Worm (Caenorhabditis elegans) whole organism, L4 larva: ENCODE results near the gene Y4C6B.2.

ENCODE experiments used
- D1046.2 ChIP-seq: fragments of 200-800 bp; sonication (Bioruptor generic); IDR thresholded peaks from 2 replicates; pipeline ENCODE4 v1.3.6; 2022; ENCODE audit warnings: missing genetic modification characterization, missing compliant biosample characterization
- F26F4.8 ChIP-seq: fragments of 200-800 bp; sonication (Bioruptor generic); conservative IDR thresholded peaks from 2 replicates; pipeline ENCODE4 v1.3.6; 2022; ENCODE audit warnings: missing genetic modification characterization, missing compliant biosample characterization
- F37D6.2 ChIP-seq: sonication (generic microtip); optimal IDR thresholded peaks from 2 replicates; lab custom pipeline; 2016; ENCODE audit warnings: mild to moderate bottlenecking, missing genetic modification characterization, missing compliant biosample characterization
- T20F7.1 ChIP-seq: fragments of 200-800 bp; sonication (Bioruptor generic); optimal IDR thresholded peaks from 2 replicates; lab custom pipeline; 2018; ENCODE audit warnings: mild to moderate bottlenecking, missing genetic modification characterization, missing compliant biosample characterization
- T26A8.4 ChIP-seq: fragments of 200-800 bp; sonication (Bioruptor generic); IDR thresholded peaks from 2 replicates; pipeline ENCODE4 v1.3.6; 2022; ENCODE audit warnings: missing genetic modification characterization, missing compliant biosample characterization
- aha-1 ChIP-seq: fragments of 150-350 bp; peaks from one replicate; lab custom pipeline; 2014; ENCODE audit warnings: missing biosample characterization, missing genetic modification characterization
- ama-1 ChIP-seq: fragments of 150-350 bp; optimal IDR thresholded peaks from 2 replicates; lab custom pipeline; 2014; ENCODE audit warnings: inconsistent platforms, mixed read lengths
- arid-1 ChIP-seq: fragments of 200-800 bp; sonication (Bioruptor generic); conservative IDR thresholded peaks from 2 replicates; pipeline ENCODE4 v1.3.6; 2022; ENCODE audit warnings: missing genetic modification reagents, missing genetic modification characterization, missing compliant biosample characterization
- attf-4 ChIP-seq: sonication (generic microtip); optimal IDR thresholded peaks from 3 replicates; lab custom pipeline; 2017; ENCODE audit warnings: missing biosample characterization, missing genetic modification characterization
- ceh-20 ChIP-seq: fragments of 200-800 bp; sonication (Bioruptor generic); IDR thresholded peaks from 2 replicates; pipeline ENCODE4 v1.3.6; 2022; ENCODE audit warnings: missing genetic modification reagents, missing genetic modification characterization, missing compliant biosample characterization
- ceh-28 ChIP-seq: fragments of 150-350 bp; optimal IDR thresholded peaks from 2 replicates; lab custom pipeline; 2014; ENCODE audit warnings: missing biosample characterization, missing genetic modification reagents, missing genetic modification characterization
- ceh-62 ChIP-seq: sonication (generic microtip); optimal IDR thresholded peaks from 2 replicates; lab custom pipeline; 2017; ENCODE audit warnings: missing biosample characterization, missing genetic modification characterization
- daf-16 ChIP-seq, 3 experiments: sonication (generic microtip); optimal IDR thresholded peaks; 2 replicates each; lab custom pipeline; 2016 to 2017; ENCODE audit warnings: missing genetic modification characterization in 3 of 3, missing genetic modification reagents in 3 of 3, mild to moderate bottlenecking in 2 of 3, missing compliant biosample characterization in 2 of 3, missing biosample characterization in 1 of 3, moderate library complexity in 1 of 3
- daf-8 ChIP-seq: fragments of 200-800 bp; sonication (Bioruptor generic); IDR thresholded peaks from 2 replicates; pipeline ENCODE4 v1.3.6; 2022; ENCODE audit warnings: missing genetic modification characterization, missing compliant biosample characterization
- dmd-6 ChIP-seq: fragments of 200-800 bp; sonication (Bioruptor generic); IDR thresholded peaks from 2 replicates; pipeline ENCODE4 v1.3.6; 2022; ENCODE audit warnings: missing genetic modification reagents, missing genetic modification characterization, missing compliant biosample characterization
- dmd-8 ChIP-seq: fragments of 200-800 bp; sonication (Bioruptor generic); IDR thresholded peaks from 2 replicates; pipeline ENCODE4 v1.3.6; 2022; ENCODE audit warnings: missing genetic modification characterization, missing compliant biosample characterization
- dpl-1 ChIP-seq: fragments of 150-350 bp; optimal IDR thresholded peaks from 2 replicates; lab custom pipeline; 2014; ENCODE audit warnings: missing biosample characterization, missing genetic modification reagents, missing genetic modification characterization
- duxl-1 ChIP-seq: sonication (generic microtip); optimal IDR thresholded peaks from 2 replicates; lab custom pipeline; 2016; ENCODE audit warnings: mild to moderate bottlenecking, missing genetic modification characterization, moderate library complexity, missing compliant biosample characterization; ENCODE audit not compliant: poor library complexity
- dve-1 ChIP-seq: sonication (generic microtip); optimal IDR thresholded peaks from 2 replicates; lab custom pipeline; 2017; ENCODE audit warnings: antibody characterized with exemption, mild to moderate bottlenecking, missing genetic modification characterization, missing compliant biosample characterization; ENCODE audit not compliant: insufficient read depth
- egl-27 ChIP-seq: sonication (generic microtip); optimal IDR thresholded peaks from 3 replicates; lab custom pipeline; 2017; ENCODE audit warnings: missing biosample characterization, missing genetic modification reagents, missing genetic modification characterization
- fos-1 ChIP-seq: fragments of 150-350 bp; optimal IDR thresholded peaks from 2 replicates; lab custom pipeline; 2014; ENCODE audit warnings: missing biosample characterization, missing genetic modification characterization
- gei-8 ChIP-seq: fragments of 200-800 bp; sonication (Bioruptor generic); optimal IDR thresholded peaks from 2 replicates; lab custom pipeline; 2018; ENCODE audit warnings: mild to moderate bottlenecking, missing genetic modification characterization, missing compliant biosample characterization
- hif-1 ChIP-seq, 2 experiments: sonication (generic microtip); optimal IDR thresholded peaks; 2 replicates each; lab custom pipeline; 2016 to 2017; ENCODE audit warnings: missing compliant biosample characterization in 2 of 2, missing genetic modification characterization in 2 of 2, missing genetic modification reagents in 2 of 2, missing genotype in 2 of 2, mild to moderate bottlenecking in 1 of 2
- hlh-11 ChIP-seq: fragments of 200-800 bp; sonication (Bioruptor generic); optimal IDR thresholded peaks from 2 replicates; lab custom pipeline; 2018; ENCODE audit warnings: mild to moderate bottlenecking, missing genetic modification characterization, missing compliant biosample characterization
- hlh-30 ChIP-seq: sonication (generic microtip); optimal IDR thresholded peaks from 2 replicates; lab custom pipeline; 2017; ENCODE audit warnings: antibody characterized with exemption, mild to moderate bottlenecking, missing genetic modification characterization, missing compliant biosample characterization; ENCODE audit not compliant: insufficient read depth
- lim-7 ChIP-seq: fragments of 200-800 bp; sonication (Bioruptor generic); IDR thresholded peaks from 2 replicates; pipeline ENCODE4 v1.3.6; 2022; ENCODE audit warnings: missing genetic modification characterization, missing compliant biosample characterization
- lin-1 ChIP-seq: fragments of 200-800 bp; sonication (Bioruptor generic); IDR thresholded peaks from 2 replicates; pipeline ENCODE4 v1.3.6; 2022; ENCODE audit warnings: missing genetic modification reagents, missing genetic modification characterization, missing compliant biosample characterization
- lin-13 ChIP-seq: fragments of 150-350 bp; optimal IDR thresholded peaks from 2 replicates; lab custom pipeline; 2014; ENCODE audit warnings: missing biosample characterization, missing genetic modification reagents, missing genetic modification characterization
- lin-15B ChIP-seq: fragments of 150-350 bp; sonication (generic microtip); optimal IDR thresholded peaks from 3 replicates; lab custom pipeline; 2014; ENCODE audit warnings: missing biosample characterization, missing genetic modification characterization
- lin-39 ChIP-seq: fragments of 150-350 bp; optimal IDR thresholded peaks from 2 replicates; lab custom pipeline; 2014; ENCODE audit warnings: missing biosample characterization, missing genetic modification reagents, missing genetic modification characterization
- lsy-2 ChIP-seq, 2 experiments: fragments of 150-350 bp in 1 of 2; sonication (generic microtip) in 1 of 2; optimal IDR thresholded peaks; 2 replicates each; lab custom pipeline; 2014 to 2017; ENCODE audit warnings: missing biosample characterization in 2 of 2, missing genetic modification characterization in 2 of 2
- madf-9 ChIP-seq: fragments of 200-800 bp; sonication (Bioruptor generic); conservative IDR thresholded peaks from 2 replicates; pipeline ENCODE4 v1.3.6; 2022; ENCODE audit warnings: missing genetic modification reagents, missing genetic modification characterization, missing compliant biosample characterization
- mdt-29 ChIP-seq: fragments of 200-800 bp; sonication (Bioruptor generic); IDR thresholded peaks from 2 replicates; pipeline ENCODE4 v1.3.6; 2022; ENCODE audit warnings: missing genetic modification reagents, missing genetic modification characterization, missing compliant biosample characterization
- mep-1 ChIP-seq: fragments of 150-350 bp; sonication (generic microtip); optimal IDR thresholded peaks from 3 replicates; lab custom pipeline; 2014; ENCODE audit warnings: missing biosample characterization, missing genetic modification characterization
- mes-2 ChIP-seq: sonication (generic microtip); optimal IDR thresholded peaks from 2 replicates; lab custom pipeline; 2016; ENCODE audit warnings: missing genotype, mild to moderate bottlenecking, missing genetic modification characterization, missing compliant biosample characterization; ENCODE audit not compliant: poor library complexity, severe bottlenecking
- nhr-10 ChIP-seq: fragments of 150-350 bp; optimal IDR thresholded peaks from 2 replicates; lab custom pipeline; 2014; ENCODE audit warnings: missing biosample characterization, missing genetic modification characterization
- nhr-102 ChIP-seq: sonication (generic microtip); optimal IDR thresholded peaks from 2 replicates; lab custom pipeline; 2016; ENCODE audit warnings: mild to moderate bottlenecking, missing genetic modification characterization, moderate library complexity, missing compliant biosample characterization
- nhr-11 ChIP-seq: fragments of 150-350 bp; optimal IDR thresholded peaks from 2 replicates; lab custom pipeline; 2014; ENCODE audit warnings: missing biosample characterization, missing genetic modification characterization
- nhr-111 ChIP-seq: fragments of 200-800 bp; sonication (Bioruptor generic); optimal IDR thresholded peaks from 2 replicates; lab custom pipeline; 2018; ENCODE audit warnings: mild to moderate bottlenecking, missing genetic modification characterization, missing compliant biosample characterization
- nhr-28 ChIP-seq: fragments of 150-350 bp; optimal IDR thresholded peaks from 2 replicates; lab custom pipeline; 2014; ENCODE audit warnings: missing biosample characterization, missing genetic modification characterization
- nhr-41 ChIP-seq: fragments of 200-800 bp; sonication (Bioruptor generic); IDR thresholded peaks from 2 replicates; pipeline ENCODE4 v1.3.6; 2022; ENCODE audit warnings: missing genetic modification reagents, missing genetic modification characterization, missing compliant biosample characterization
- nhr-42 ChIP-seq: fragments of 200-800 bp; sonication (Bioruptor generic); IDR thresholded peaks from 2 replicates; pipeline ENCODE4 v1.3.6; 2022; ENCODE audit warnings: missing genetic modification characterization, missing compliant biosample characterization
- nhr-77 ChIP-seq: fragments of 150-350 bp; optimal IDR thresholded peaks from 2 replicates; lab custom pipeline; 2014; ENCODE audit warnings: missing biosample characterization, missing genetic modification characterization
- pha-4 ChIP-seq, 2 experiments: fragments of 150-350 bp in 1 of 2; fragments of 200-800 bp in 1 of 2; sonication (Bioruptor generic) in 1 of 2; IDR thresholded peaks in 1 of 2; optimal IDR thresholded peaks in 1 of 2; 2 replicates each; pipeline versions ENCODE4 v1.3.6 to Lab custom; 2014 to 2022; ENCODE audit warnings: missing genetic modification characterization in 2 of 2, missing genetic modification reagents in 2 of 2, missing biosample characterization in 1 of 2, missing compliant biosample characterization in 1 of 2
- pqm-1 ChIP-seq: sonication (generic microtip); optimal IDR thresholded peaks from 2 replicates; lab custom pipeline; 2017; ENCODE audit warnings: missing biosample characterization, missing genetic modification characterization
- rbr-2 ChIP-seq: sonication (generic microtip); optimal IDR thresholded peaks from 2 replicates; lab custom pipeline; 2016; ENCODE audit warnings: missing genotype, missing genetic modification characterization, missing compliant biosample characterization
- skn-1 ChIP-seq: fragments of 150-350 bp; optimal IDR thresholded peaks from 2 replicates; lab custom pipeline; 2014; ENCODE audit warnings: missing biosample characterization, missing genetic modification characterization
- unc-62 ChIP-seq, 3 experiments: fragments of 150-350 bp in 1 of 3; sonication (generic microtip); optimal IDR thresholded peaks in 2 of 3; peaks in 1 of 3; 1 replicate in 1 of 3; 2 replicates in 2 of 3; lab custom pipeline; 2014 to 2017; ENCODE audit warnings: missing biosample characterization in 3 of 3, missing genetic modification characterization in 3 of 3, missing genetic modification reagents in 3 of 3, missing genotype in 1 of 3
- zag-1 ChIP-seq: fragments of 150-350 bp; optimal IDR thresholded peaks from 2 replicates; lab custom pipeline; 2014; ENCODE audit warnings: missing biosample characterization, missing genetic modification characterization
- zfp-3 ChIP-seq: fragments of 200-800 bp; sonication (Bioruptor generic); conservative IDR thresholded peaks from 2 replicates; pipeline ENCODE4 v1.3.6; 2022; ENCODE audit warnings: missing genetic modification reagents, missing genetic modification characterization, missing compliant biosample characterization
- zip-11 ChIP-seq: fragments of 200-800 bp; sonication (Bioruptor generic); IDR thresholded peaks from 2 replicates; pipeline ENCODE4 v1.3.6; 2022; ENCODE audit warnings: missing genetic modification characterization, missing compliant biosample characterization

Gene Y4C6B.2

ce11 chrIV:5393566-5393965, 54.2 kb downstream of the Y4C6B.2 start:
- peak; percentile 53 for TF ChIP-seq ama-1 (lab: Kevin White, UChicago)
- no peak for TF ChIP-seq aha-1 (tag; lab: Kevin White, UChicago)
- TF ChIP-seq egl-27, result no peak
- TF ChIP-seq gei-8 (GFP tag; lab: Kevin White, UChicago), result no peak
- TF ChIP-seq hlh-11 (tag; lab: Kevin White, UChicago), result peak; percentile 39
- peak; percentile 22 for TF ChIP-seq nhr-77 (tag; lab: Kevin White, UChicago)
- no peak for TF ChIP-seq daf-8 (GFP tag; lab: Robert Waterston, UW)
- TF ChIP-seq pqm-1 (tag; lab: Kevin White, UChicago), result peak; percentile 22
- no peak for TF ChIP-seq lin-15B (tag; lab: Kevin White, UChicago)
- peak; percentile 71 for TF ChIP-seq dve-1 (tag; lab: Kevin White, UChicago)
- no peak for TF ChIP-seq nhr-111
- no peak for TF ChIP-seq madf-9 (GFP tag; lab: Robert Waterston, UW)
- TF ChIP-seq zfp-3 (GFP tag; lab: Robert Waterston, UW), result no peak
- no peak for TF ChIP-seq attf-4 (tag; lab: Kevin White, UChicago)
- TF ChIP-seq nhr-41 (GFP tag; lab: Robert Waterston, UW), result no peak
- no peak for TF ChIP-seq hif-1 (tag; optimal IDR thresholded peaks at IDR 0.05; lab: Kevin White, UChicago)
- peak; percentile 31 for TF ChIP-seq duxl-1 (tag; lab: Kevin White, UChicago)
- no peak for TF ChIP-seq lin-1 (GFP tag; lab: Robert Waterston, UW)
- no peak for TF ChIP-seq nhr-10 (tag; lab: Kevin White, UChicago)
- peak; percentile 16 for TF ChIP-seq mes-2
- TF ChIP-seq rbr-2, result no peak
- TF ChIP-seq F37D6.2, result no peak
- peak; percentile 63 for TF ChIP-seq mdt-29 (GFP tag; lab: Robert Waterston, UW)
- TF ChIP-seq arid-1, result no peak
- no peak for TF ChIP-seq nhr-11
- TF ChIP-seq unc-62 (GFP tag; optimal IDR thresholded peaks at IDR 0.05 in 1 of 2; lab: Kevin White, UChicago), result no peak
- TF ChIP-seq unc-62 (tag; optimal IDR thresholded peaks at IDR 0.05; lab: Kevin White, UChicago), result no peak
- no peak for TF ChIP-seq lin-39 (tag; lab: Kevin White, UChicago)
- no peak for TF ChIP-seq dmd-8 (GFP tag; lab: Robert Waterston, UW)
- TF ChIP-seq zag-1 (tag; lab: Kevin White, UChicago), result no peak
- no peak for TF ChIP-seq T20F7.1 (GFP tag; lab: Kevin White, UChicago)
- no peak for TF ChIP-seq D1046.2 (GFP tag; lab: Robert Waterston, UW)
- TF ChIP-seq T26A8.4 (GFP tag; lab: Robert Waterston, UW), result no peak
- TF ChIP-seq lsy-2 (tag; optimal IDR thresholded peaks at IDR 0.05; lab: Kevin White, UChicago), result no peak
- no peak for TF ChIP-seq skn-1 (tag; lab: Kevin White, UChicago)
- TF ChIP-seq ceh-62 (tag; lab: Kevin White, UChicago), result no peak
- no peak for TF ChIP-seq lin-13 (GFP tag; lab: Kevin White, UChicago)
- no peak for TF ChIP-seq ceh-20 (GFP tag; lab: Robert Waterston, UW)
- no peak for TF ChIP-seq F26F4.8 (GFP tag; lab: Robert Waterston, UW)
- TF ChIP-seq hlh-30, result peak; percentile 62
- no peak for TF ChIP-seq nhr-102
- TF ChIP-seq zip-11, result no peak
- no peak for TF ChIP-seq ceh-28 (tag; lab: Kevin White, UChicago)
- no peak for TF ChIP-seq lim-7 (GFP tag; lab: Robert Waterston, UW)
- TF ChIP-seq daf-16 (GFP tag; optimal IDR thresholded peaks at IDR 0.05; lab: Kevin White, UChicago), result no peak
- TF ChIP-seq daf-16 (tag; optimal IDR thresholded peaks at IDR 0.05; lab: Kevin White, UChicago), result peak; percentile 76
- no peak for TF ChIP-seq dpl-1
- peak; percentile 56 for TF ChIP-seq dmd-6 (GFP tag; lab: Robert Waterston, UW)
- TF ChIP-seq nhr-42 (GFP tag; lab: Robert Waterston, UW), result no peak
- peak; percentile 21 for TF ChIP-seq mep-1 (tag; lab: Kevin White, UChicago)
- TF ChIP-seq fos-1, result no peak
- TF ChIP-seq pha-4 (GFP tag; IDR thresholded peaks at IDR 0.05; lab: Robert Waterston, UW), result 0 out of 2 replicates have a peak, but pooled peaks have one; percentile 17
- no peak for TF ChIP-seq pha-4 (tag; optimal IDR thresholded peaks at IDR 0.05; lab: Kevin White, UChicago)
- TF ChIP-seq nhr-28 (tag; lab: Kevin White, UChicago), result peak; percentile 39
